Fruit fly (Drosophila melanogaster) whole organism, adult: ENCODE measurements around the gene CG4133.

Source experiments
- CG11617 ChIP-seq: fragments of 200-800 bp; sonication (Bioruptor generic); optimal IDR thresholded peaks from 2 replicates; lab custom pipeline; 2017; ENCODE audit warnings: mild to moderate bottlenecking, missing biosample characterization, missing genetic modification reagents, missing genetic modification characterization
- CG12768 ChIP-seq: fragments of 200-800 bp; sonication (Bioruptor generic); optimal IDR thresholded peaks from 2 replicates; lab custom pipeline; 2017; ENCODE audit warnings: missing biosample characterization, missing genetic modification characterization, mild to moderate bottlenecking, moderate library complexity, missing genetic modification reagents
- CG14711 ChIP-seq: fragments of 200-800 bp; sonication (Bioruptor generic); optimal IDR thresholded peaks from 2 replicates; lab custom pipeline; 2018; ENCODE audit warnings: missing biosample characterization, mild to moderate bottlenecking, missing genetic modification characterization, moderate library complexity
- CG1620 ChIP-seq: fragments of 200-800 bp; sonication (Bioruptor generic); optimal IDR thresholded peaks from 2 replicates; lab custom pipeline; 2016; ENCODE audit warnings: missing biosample characterization, missing genetic modification characterization
- CG33017 ChIP-seq: fragments of 200-800 bp; sonication (Bioruptor generic); optimal IDR thresholded peaks from 2 replicates; lab custom pipeline; 2018; ENCODE audit warnings: missing biosample characterization, mild to moderate bottlenecking, missing genetic modification characterization, moderate library complexity
- CG5204 ChIP-seq: fragments of 200-800 bp; sonication (Bioruptor generic); optimal IDR thresholded peaks from 2 replicates; lab custom pipeline; 2016; ENCODE audit warnings: missing biosample characterization, missing genetic modification characterization
- CG7045 ChIP-seq: fragments of 200-800 bp; sonication (Bioruptor generic); optimal IDR thresholded peaks from 2 replicates; lab custom pipeline; 2017; ENCODE audit warnings: missing biosample characterization, mild to moderate bottlenecking, missing genetic modification characterization
- CG7101 ChIP-seq: fragments of 200-800 bp; sonication (Bioruptor generic); optimal IDR thresholded peaks from 2 replicates; lab custom pipeline; 2018; ENCODE audit warnings: missing biosample characterization, mild to moderate bottlenecking, missing genetic modification characterization, moderate library complexity
- Clk ChIP-seq: fragments of 200-800 bp; sonication (Bioruptor generic); optimal IDR thresholded peaks from 2 replicates; lab custom pipeline; 2017; ENCODE audit warnings: missing biosample characterization, missing genetic modification characterization
- Crg-1 ChIP-seq: fragments of 200-800 bp; sonication (Bioruptor generic); optimal IDR thresholded peaks from 2 replicates; lab custom pipeline; 2016; ENCODE audit warnings: missing biosample characterization, missing genetic modification characterization
- Hr96 ChIP-seq: fragments of 200-800 bp; sonication (Bioruptor generic); optimal IDR thresholded peaks from 2 replicates; lab custom pipeline; 2016; ENCODE audit warnings: missing biosample characterization, missing genetic modification characterization
- Mnt ChIP-seq: fragments of 200-800 bp; sonication (Bioruptor generic); optimal IDR thresholded peaks from 2 replicates; lab custom pipeline; 2016; ENCODE audit warnings: missing biosample characterization, mild to moderate bottlenecking, missing genetic modification characterization
- bab1 ChIP-seq: fragments of 200-800 bp; sonication (Bioruptor generic); optimal IDR thresholded peaks from 3 replicates; lab custom pipeline; 2019; ENCODE audit warnings: missing biosample characterization, mild to moderate bottlenecking, missing genetic modification characterization, moderate library complexity
- cic ChIP-seq: fragments of 200-800 bp; sonication (Bioruptor generic); optimal IDR thresholded peaks from 2 replicates; lab custom pipeline; 2017; ENCODE audit warnings: missing biosample characterization, mild to moderate bottlenecking, missing genetic modification characterization, moderate library complexity
- cnc ChIP-seq, 2 experiments: fragments of >200 bp; optimal IDR thresholded peaks; 2 replicates each; lab custom pipeline; 2017
- kay ChIP-seq: fragments of 200-800 bp; sonication (Bioruptor generic); peaks from one replicate; lab custom pipeline; 2016; ENCODE audit warnings: missing biosample characterization, missing genetic modification characterization, borderline replicate concordance
- ovo ChIP-seq: fragments of 200-800 bp; sonication (Bioruptor generic); optimal IDR thresholded peaks from 2 replicates; lab custom pipeline; 2016; ENCODE audit warnings: missing biosample characterization, missing genetic modification characterization
- pad ChIP-seq: fragments of 200-800 bp; sonication (Bioruptor generic); optimal IDR thresholded peaks from 3 replicates; lab custom pipeline; 2017; ENCODE audit warnings: missing biosample characterization, missing genetic modification characterization, mild to moderate bottlenecking, moderate library complexity, missing genetic modification reagents
- tj ChIP-seq: fragments of 200-800 bp; sonication (Bioruptor generic); optimal IDR thresholded peaks from 3 replicates; lab custom pipeline; 2017; ENCODE audit warnings: missing biosample characterization, mild to moderate bottlenecking, missing genetic modification characterization, moderate library complexity
- toe ChIP-seq: fragments of 200-800 bp; sonication (Bioruptor generic); optimal IDR thresholded peaks from 2 replicates; lab custom pipeline; 2016; ENCODE audit warnings: missing biosample characterization, missing genetic modification characterization

CG4133 gene

dm6 chr2L:480196-480511, 24.8 kb downstream of the CG4133 start:
- TF ChIP-seq tj (GFP tag; lab: Kevin White, UChicago) (no peak), CG33017 (no peak), pad (no peak), cnc (optimal IDR thresholded peaks at IDR 0.05; lab: Kevin White, UChicago) (no peak), Hr96 (GFP tag; lab: Kevin White, UChicago) (no peak), toe (no peak), CG7101 (tag; lab: Kevin White, UChicago) (no peak), CG14711 (tag; lab: Kevin White, UChicago) (no peak), Crg-1 (GFP tag; lab: Kevin White, UChicago) (no peak), CG12768 (no peak), CG5204 (no peak), CG7045 (GFP tag; lab: Kevin White, UChicago) (no peak), CG1620 (GFP tag; lab: Kevin White, UChicago) (no peak), kay (GFP tag; lab: Kevin White, UChicago) (no peak), ovo (GFP tag; lab: Kevin White, UChicago) (no peak), Clk (GFP tag; lab: Kevin White, UChicago) (no peak), cic (no peak), Mnt (no peak), bab1 (no peak), CG11617 (no peak)

DNA sequence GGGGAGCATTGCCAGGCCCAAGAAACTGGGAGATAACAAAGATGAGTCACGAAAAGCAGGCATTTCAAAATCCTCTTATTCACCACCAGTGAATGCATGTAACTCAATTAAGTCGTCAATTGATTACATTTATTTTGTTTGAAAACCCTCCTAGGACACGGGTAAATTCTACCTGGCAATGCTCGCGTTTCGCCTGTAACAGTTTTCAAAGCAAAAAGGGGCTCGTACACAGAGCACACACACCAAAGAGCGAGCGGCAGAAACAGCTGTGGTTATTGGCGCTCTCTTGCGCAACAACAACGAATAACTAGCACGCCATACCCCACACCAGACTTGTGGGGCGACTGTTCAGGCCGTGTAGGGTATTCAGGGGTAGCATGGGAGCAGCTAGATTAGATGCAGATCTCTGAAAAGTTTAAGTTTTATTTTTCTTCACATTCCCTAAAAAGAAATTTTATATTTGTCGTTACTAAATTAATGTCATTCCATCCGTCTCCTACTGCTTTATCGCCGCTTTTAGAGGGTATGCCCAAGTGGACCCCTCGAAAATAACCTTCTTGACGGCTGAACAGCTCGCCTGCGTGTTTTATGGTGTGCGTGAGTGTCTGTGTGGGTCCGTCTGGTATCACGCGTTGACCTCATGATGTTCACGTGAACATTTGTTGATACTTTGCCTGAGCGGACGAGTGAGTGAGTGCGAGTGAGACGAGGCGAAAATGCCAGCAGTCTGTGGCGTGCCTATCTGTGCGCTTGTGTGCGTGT, 25.5 kb downstream of the CG4133 start:
- TF ChIP-seq CG14711 (tag; lab: Kevin White, UChicago) (peak; percentile 99), Clk (GFP tag; lab: Kevin White, UChicago) (peak; percentile 100), kay (GFP tag; lab: Kevin White, UChicago) (peak; percentile 99), Mnt (peak; percentile 98), CG33017 (peak; percentile 100), Hr96 (GFP tag; lab: Kevin White, UChicago) (peak; percentile 99), ovo (GFP tag; lab: Kevin White, UChicago) (peak; percentile 91), toe (peak; percentile 95), CG7045 (GFP tag; lab: Kevin White, UChicago) (peak; percentile 100), CG12768 (peak; percentile 100), CG5204 (peak; percentile 99), cic (peak; percentile 99), pad (peak; percentile 97), bab1 (peak; percentile 100), CG11617 (peak; percentile 100), CG1620 (GFP tag; lab: Kevin White, UChicago) (peak; percentile 95), CG7101 (tag; lab: Kevin White, UChicago) (peak; percentile 100), Crg-1 (GFP tag; lab: Kevin White, UChicago) (peak; percentile 100), cnc (optimal IDR thresholded peaks at IDR 0.05; lab: Kevin White, UChicago) (no peak), tj (GFP tag; lab: Kevin White, UChicago) (peak; percentile 95)

DNA sequence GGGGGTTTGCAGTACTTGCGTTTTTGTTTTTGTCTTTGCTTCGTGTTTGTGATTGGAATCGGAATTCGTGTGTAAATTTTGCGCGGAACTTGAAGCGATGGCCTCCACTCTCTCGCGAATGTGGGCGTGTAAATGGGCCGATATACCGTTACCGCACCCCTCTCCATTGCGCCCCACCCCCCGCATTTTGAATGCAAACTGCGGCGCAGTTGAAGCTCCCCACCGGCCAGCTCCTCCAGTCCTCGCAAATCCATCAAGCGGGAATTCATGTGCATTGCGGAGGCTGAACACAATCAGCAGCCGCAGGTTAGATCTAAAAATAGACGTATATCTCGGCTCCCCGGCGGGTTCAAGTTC, 26.0 kb downstream of the CG4133 start:
- TF ChIP-seq ovo (GFP tag; lab: Kevin White, UChicago) (peak; percentile 95), Clk (GFP tag; lab: Kevin White, UChicago) (no peak), CG1620 (GFP tag; lab: Kevin White, UChicago) (no peak), cic (peak; percentile 43)

- TF ChIP-seq Hr96 (GFP tag; lab: Kevin White, UChicago): peak; percentile 40
- peak; percentile 11 for TF ChIP-seq CG33017
- peak; percentile 55 for TF ChIP-seq CG11617
- TF ChIP-seq CG14711 (tag; lab: Kevin White, UChicago): peak; percentile 45
- peak; percentile 51 for TF ChIP-seq kay (GFP tag; lab: Kevin White, UChicago)
- peak; percentile 69 for TF ChIP-seq CG5204
- TF ChIP-seq CG7045 (GFP tag; lab: Kevin White, UChicago): peak; percentile 80
- TF ChIP-seq CG1620 (GFP tag; lab: Kevin White, UChicago): no peak
- peak; percentile 48 for TF ChIP-seq CG7101 (tag; lab: Kevin White, UChicago)
- TF ChIP-seq ovo (GFP tag; lab: Kevin White, UChicago): no peak
- no peak for TF ChIP-seq bab1
- TF ChIP-seq toe: peak; percentile 53
Measured at dm6 chr2L:481757-482450, 26.6 kb downstream of the CG4133 start.

- TF ChIP-seq Crg-1 (GFP tag; lab: Kevin White, UChicago): peak; percentile 24
- peak; percentile 71 for TF ChIP-seq tj (GFP tag; lab: Kevin White, UChicago)
- no peak for TF ChIP-seq bab1
- TF ChIP-seq CG12768: no peak
Measured at dm6 chr2L:482451-482844, 27.1 kb downstream of the CG4133 start.

dm6 chr2L:483347-484280, 28.3 kb downstream of the CG4133 start:
- TF ChIP-seq Hr96 (GFP tag; lab: Kevin White, UChicago) (no peak), CG12768 (no peak), Mnt (no peak), CG14711 (tag; lab: Kevin White, UChicago) (no peak), cnc (optimal IDR thresholded peaks at IDR 0.05; lab: Kevin White, UChicago) (no peak), CG33017 (no peak)
